Fruit fly (Drosophila melanogaster) whole organism, wandering third instar larva: ENCODE results near the gene ec.

Source experiments
- Abd-B ChIP-seq: fragments of >200 bp; optimal IDR thresholded peaks from 2 replicates; lab custom pipeline; 2017; ENCODE audit warnings: missing biosample characterization, missing genetic modification characterization
- CG32264 ChIP-seq: fragments of 200-800 bp; sonication (Bioruptor generic); optimal IDR thresholded peaks from 2 replicates; lab custom pipeline; 2016; ENCODE audit warnings: missing biosample characterization, missing genetic modification characterization
- CG9705 ChIP-seq: fragments of 200-800 bp; sonication (Bioruptor generic); optimal IDR thresholded peaks from 2 replicates; lab custom pipeline; 2018; ENCODE audit warnings: missing biosample characterization, mild to moderate bottlenecking, missing genetic modification characterization
- CrebA ChIP-seq: fragments of 200-800 bp; sonication (Bioruptor generic); optimal IDR thresholded peaks from 2 replicates; lab custom pipeline; 2016; ENCODE audit warnings: missing biosample characterization, mild to moderate bottlenecking, missing genetic modification characterization, borderline replicate concordance
- Dfd ChIP-seq: fragments of >200 bp; optimal IDR thresholded peaks from 2 replicates; lab custom pipeline; 2017; ENCODE audit warnings: missing biosample characterization, missing genetic modification characterization
- Dif ChIP-seq: fragments of 200-275, 200-300 bp; sonication (Bioruptor generic); optimal IDR thresholded peaks from 2 replicates; lab custom pipeline; 2018; ENCODE audit warnings: missing biosample characterization, missing genetic modification characterization; ENCODE audit not compliant: partially characterized antibody
- GATAd ChIP-seq: sonication (Bioruptor generic); optimal IDR thresholded peaks from 2 replicates; lab custom pipeline; 2016; ENCODE audit warnings: missing biosample characterization, missing genetic modification characterization
- HLH106 ChIP-seq: fragments of 200-800 bp; optimal IDR thresholded peaks from 3 replicates; lab custom pipeline; 2019; ENCODE audit warnings: missing biosample characterization, mild to moderate bottlenecking, missing genetic modification characterization, moderate library complexity
- Hnf4 ChIP-seq: fragments of 200-800 bp; sonication (Bioruptor generic); optimal IDR thresholded peaks from 2 replicates; lab custom pipeline; 2016; ENCODE audit warnings: missing biosample characterization, mild to moderate bottlenecking, missing genetic modification characterization
- Hr78 ChIP-seq: fragments of >200 bp; optimal IDR thresholded peaks from 2 replicates; lab custom pipeline; 2017; ENCODE audit warnings: missing biosample characterization, missing genetic modification characterization
- Hr83 ChIP-seq: fragments of 200-300 bp; sonication (Bioruptor generic); optimal IDR thresholded peaks from 2 replicates; lab custom pipeline; 2016; ENCODE audit warnings: missing biosample characterization, mild to moderate bottlenecking, missing genetic modification characterization, moderate library complexity; ENCODE audit not compliant: poor library complexity, severe bottlenecking
- Jra ChIP-seq: sonication (Bioruptor generic); optimal IDR thresholded peaks from 2 replicates; lab custom pipeline; 2016; ENCODE audit warnings: missing biosample characterization, missing genetic modification characterization
- Mio ChIP-seq: sonication (Bioruptor generic); optimal IDR thresholded peaks from 2 replicates; lab custom pipeline; 2016; ENCODE audit warnings: missing biosample characterization, missing genetic modification characterization
- Myc ChIP-seq: fragments of >200 bp; optimal IDR thresholded peaks from 2 replicates; lab custom pipeline; 2017
- N ChIP-seq: fragments of >200 bp; optimal IDR thresholded peaks from 2 replicates; lab custom pipeline; 2018; ENCODE audit warnings: missing biosample characterization, missing external identifiers, missing genetic modification characterization
- OdsH ChIP-seq: fragments of 200-800 bp; sonication (Bioruptor generic); optimal IDR thresholded peaks from 2 replicates; lab custom pipeline; 2016; ENCODE audit warnings: missing biosample characterization, mild to moderate bottlenecking, missing genetic modification characterization
- Rel ChIP-seq, 2 experiments: fragments of 200-800 bp; sonication (Bioruptor generic) in 1 of 2; optimal IDR thresholded peaks; 2 replicates in 1 of 2; 3 replicates in 1 of 2; lab custom pipeline; 2016 to 2019; ENCODE audit warnings: mild to moderate bottlenecking in 2 of 2, missing biosample characterization in 2 of 2, missing genetic modification characterization in 2 of 2, moderate library complexity in 1 of 2
- Sp1 ChIP-seq: fragments of 200-800 bp; sonication (Bioruptor generic); optimal IDR thresholded peaks from 3 replicates; lab custom pipeline; 2019; ENCODE audit warnings: missing biosample characterization, mild to moderate bottlenecking, missing genetic modification characterization, moderate library complexity
- Vsx2 ChIP-seq: fragments of 200-300, 225-300 bp; sonication (Bioruptor generic); optimal IDR thresholded peaks from 2 replicates; lab custom pipeline; 2018; ENCODE audit warnings: missing biosample characterization, missing genetic modification characterization; ENCODE audit not compliant: partially characterized antibody
- br ChIP-seq: fragments of 200-800 bp; sonication (Bioruptor generic); optimal IDR thresholded peaks from 2 replicates; lab custom pipeline; 2016; ENCODE audit warnings: missing biosample characterization, missing genetic modification characterization
- brk ChIP-seq: fragments of 200-800 bp; sonication (Bioruptor generic); optimal IDR thresholded peaks from 2 replicates; lab custom pipeline; 2016; ENCODE audit warnings: missing biosample characterization, mild to moderate bottlenecking, missing genetic modification characterization
- dl ChIP-seq, 2 experiments: fragments of 175-275, 200-275 bp in 1 of 2; fragments of 200-275 bp in 1 of 2; sonication (Bioruptor generic); optimal IDR thresholded peaks; lab custom pipeline; 2018; ENCODE audit warnings: mild to moderate bottlenecking in 2 of 2, missing biosample characterization in 2 of 2, missing genetic modification characterization in 2 of 2, moderate library complexity in 2 of 2; ENCODE audit not compliant: partially characterized antibody in 2 of 2, insufficient read depth in 1 of 2
- dmrt93B ChIP-seq: fragments of 200-800 bp; sonication (Bioruptor generic); optimal IDR thresholded peaks from 2 replicates; lab custom pipeline; 2018; ENCODE audit warnings: missing biosample characterization, mild to moderate bottlenecking, missing genetic modification characterization
- dsf ChIP-seq: sonication (Bioruptor generic); optimal IDR thresholded peaks from 2 replicates; lab custom pipeline; 2016; ENCODE audit warnings: missing biosample characterization, missing genetic modification characterization, borderline replicate concordance
- ey ChIP-seq: fragments of 200-800 bp; sonication (Bioruptor generic); optimal IDR thresholded peaks from 2 replicates; lab custom pipeline; 2016; ENCODE audit warnings: missing biosample characterization, missing genetic modification characterization
- foxo ChIP-seq, 2 experiments: fragments of 200-800 bp; sonication (Bioruptor generic); optimal IDR thresholded peaks; 2 replicates in 1 of 2; 3 replicates in 1 of 2; lab custom pipeline; 2016 to 2017; ENCODE audit warnings: missing biosample characterization in 2 of 2, missing genetic modification characterization in 2 of 2
- fru ChIP-seq: fragments of 200-800 bp; sonication (Bioruptor generic); optimal IDR thresholded peaks from 3 replicates; lab custom pipeline; 2016; ENCODE audit warnings: missing biosample characterization, mild to moderate bottlenecking, missing genetic modification characterization
- h ChIP-seq: fragments of 200-800 bp; sonication (Bioruptor generic); optimal IDR thresholded peaks from 3 replicates; lab custom pipeline; 2016; ENCODE audit warnings: missing biosample characterization, mild to moderate bottlenecking, missing genetic modification characterization
- jim ChIP-seq: fragments of 175-275, 200-325 bp; sonication (Bioruptor generic); optimal IDR thresholded peaks from 2 replicates; lab custom pipeline; 2016; ENCODE audit warnings: missing biosample characterization, mild to moderate bottlenecking, missing genetic modification characterization
- lola ChIP-seq: fragments of >200 bp; optimal IDR thresholded peaks from 2 replicates; lab custom pipeline; 2017; ENCODE audit warnings: missing biosample characterization, missing genetic modification characterization
- pan ChIP-seq: fragments of >200 bp; optimal IDR thresholded peaks from 2 replicates; lab custom pipeline; 2017
- psq ChIP-seq: fragments of 200-800 bp; sonication (Bioruptor generic); optimal IDR thresholded peaks from 3 replicates; lab custom pipeline; 2017; ENCODE audit warnings: missing biosample characterization, mild to moderate bottlenecking, missing genetic modification characterization, moderate library complexity
- rgr ChIP-seq: fragments of 200-800 bp; sonication (Bioruptor generic); optimal IDR thresholded peaks from 3 replicates; lab custom pipeline; 2016; ENCODE audit warnings: missing biosample characterization, mild to moderate bottlenecking, missing genetic modification characterization
- sage ChIP-seq: fragments of 200-800 bp; sonication (Bioruptor generic); optimal IDR thresholded peaks from 2 replicates; lab custom pipeline; 2016; ENCODE audit warnings: missing biosample characterization, mild to moderate bottlenecking, missing genetic modification characterization
- sv ChIP-seq: fragments of 200-800 bp; sonication (Bioruptor generic); optimal IDR thresholded peaks from 3 replicates; lab custom pipeline; 2016; ENCODE audit warnings: missing biosample characterization, missing genetic modification characterization
- tai ChIP-seq: sonication (Bioruptor generic); optimal IDR thresholded peaks from 2 replicates; lab custom pipeline; 2016; ENCODE audit warnings: missing biosample characterization, missing genetic modification characterization
- usp ChIP-seq: fragments of >200 bp; optimal IDR thresholded peaks from 2 replicates; lab custom pipeline; 2017; ENCODE audit warnings: missing biosample characterization, missing genetic modification characterization
- woc ChIP-seq: sonication (Bioruptor generic); optimal IDR thresholded peaks from 2 replicates; lab custom pipeline; 2016; ENCODE audit warnings: missing biosample characterization, mild to moderate bottlenecking, missing genetic modification characterization

ec gene

DNA sequence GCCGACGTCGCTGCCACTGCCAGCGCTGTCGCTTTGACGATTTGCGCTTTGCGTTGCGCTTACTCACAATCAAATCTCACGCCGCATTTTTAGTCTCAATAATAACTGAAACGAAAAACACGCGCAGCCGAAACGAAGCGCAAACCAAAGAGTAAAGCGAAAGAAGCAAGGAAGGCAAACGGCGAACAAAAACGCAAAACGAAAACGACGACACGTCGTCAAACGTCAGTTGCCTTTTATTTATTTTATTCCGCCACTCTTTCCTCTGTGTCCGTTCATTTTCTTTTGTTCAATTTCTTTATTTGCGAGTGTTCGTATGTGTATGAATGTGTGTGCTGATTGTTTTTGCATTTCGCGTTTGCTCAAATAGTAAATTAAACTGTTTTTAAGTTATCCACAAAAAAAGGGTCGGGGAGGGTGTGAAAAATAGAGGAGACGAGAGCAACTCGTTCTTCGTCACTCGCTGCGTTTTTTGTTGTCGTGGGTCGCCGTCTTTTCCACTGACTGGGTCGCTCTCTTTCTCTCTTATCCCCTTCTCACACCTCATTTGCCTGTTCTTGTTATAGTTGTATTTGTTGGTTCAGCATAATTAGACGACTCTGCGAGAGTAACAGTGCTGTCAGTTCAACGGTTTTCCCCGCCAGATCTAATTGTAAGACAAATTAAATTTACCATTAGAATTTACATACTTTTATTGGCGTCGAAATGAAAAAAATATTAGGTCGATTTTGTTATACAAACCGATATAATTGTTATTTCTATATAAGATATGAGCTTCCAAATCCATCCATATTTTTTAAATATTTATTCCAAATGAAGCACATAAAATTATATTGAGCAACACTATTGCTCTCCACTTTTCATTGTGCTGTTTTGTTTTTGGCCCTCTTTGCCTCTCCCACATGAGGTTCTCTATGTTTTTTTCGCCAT lies 38.4 kb upstream of the ec start:
- no peak for TF ChIP-seq woc (GFP tag; lab: Kevin White, UChicago)
- peak; percentile 48 for TF ChIP-seq HLH106 (tag; lab: Kevin White, UChicago)
- peak; percentile 37 for TF ChIP-seq rgr (GFP tag; lab: Kevin White, UChicago)
- peak; percentile 22 for TF ChIP-seq fru (GFP tag; lab: Kevin White, UChicago)
- TF ChIP-seq Rel (GFP tag; optimal IDR thresholded peaks at IDR 0.05; lab: Kevin White, UChicago) = peak; percentile 45
- TF ChIP-seq Rel (tag; optimal IDR thresholded peaks at IDR 0.05; lab: Kevin White, UChicago) = peak; percentile 15
- TF ChIP-seq sv (GFP tag; lab: Kevin White, UChicago) = peak; percentile 51
- TF ChIP-seq Abd-B = no peak
- peak in 1 of 2 experiments; percentile 63 for TF ChIP-seq foxo (GFP tag; optimal IDR thresholded peaks at IDR 0.05; lab: Kevin White, UChicago)
- TF ChIP-seq ey (GFP tag; lab: Kevin White, UChicago) = peak; percentile 49
- TF ChIP-seq psq = peak; percentile 97
- TF ChIP-seq CrebA = peak; percentile 86
- TF ChIP-seq tai = no peak
- TF ChIP-seq usp (GFP tag; lab: Kevin White, UChicago) = no peak
- peak; percentile 19 for TF ChIP-seq Myc (lab: Kevin White, UChicago)
- no peak for TF ChIP-seq N
- TF ChIP-seq lola (GFP tag; lab: Kevin White, UChicago) = no peak
- peak; percentile 29 for TF ChIP-seq Sp1 (GFP tag; lab: Kevin White, UChicago)
- TF ChIP-seq dl (GFP tag; optimal IDR thresholded peaks at IDR 0.05; lab: Kevin White, UChicago; ENCODE audit: insufficient read depth in 1 of 2, partially characterized antibody in 2 of 2) = peak in 1 of 2 experiments; percentile 22
- TF ChIP-seq Dif (GFP tag; lab: Kevin White, UChicago) = no peak
- no peak for TF ChIP-seq Jra (GFP tag; lab: Kevin White, UChicago)
- peak; percentile 54 for TF ChIP-seq h
- TF ChIP-seq OdsH = peak; percentile 57

DNA sequence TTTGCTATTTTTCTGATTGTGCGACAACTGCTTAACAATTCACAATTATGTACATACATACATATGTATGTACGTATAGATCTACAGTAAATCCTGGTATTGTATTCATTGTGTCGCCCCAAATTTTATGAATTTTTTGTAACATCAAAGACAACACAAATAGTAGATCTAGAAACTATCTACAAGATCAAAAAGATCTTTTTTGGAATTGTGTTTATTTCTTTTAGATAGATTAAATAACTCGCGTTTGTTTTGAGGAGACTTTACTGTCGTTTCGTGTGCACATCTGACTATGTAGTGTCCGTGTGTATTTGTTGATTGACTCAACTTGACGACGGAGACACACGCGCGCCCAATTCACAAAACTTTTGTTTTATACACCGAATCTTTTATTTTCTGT lies 37.2 kb upstream of the ec start:
- TF ChIP-seq Myc (lab: Kevin White, UChicago) = no peak
- no peak for TF ChIP-seq Vsx2
- TF ChIP-seq CG32264 (GFP tag; lab: Kevin White, UChicago) = peak; percentile 50
- no peak for TF ChIP-seq N
- TF ChIP-seq fru (GFP tag; lab: Kevin White, UChicago) = peak; percentile 90
- peak; percentile 92 for TF ChIP-seq OdsH
- peak; percentile 90 for TF ChIP-seq HLH106 (tag; lab: Kevin White, UChicago)
- peak; percentile 74 for TF ChIP-seq tai
- peak; percentile 83 for TF ChIP-seq sv (GFP tag; lab: Kevin White, UChicago)
- peak; percentile 21 for TF ChIP-seq Mio (GFP tag; lab: Kevin White, UChicago)
- peak; percentile 66 for TF ChIP-seq dmrt93B
- TF ChIP-seq brk (GFP tag; lab: Kevin White, UChicago) = peak; percentile 69
- TF ChIP-seq foxo (GFP tag; optimal IDR thresholded peaks at IDR 0.05; lab: Kevin White, UChicago) = peak in 1 of 2 experiments; percentile 93
- TF ChIP-seq Abd-B = no peak
- no peak for TF ChIP-seq Dif (GFP tag; lab: Kevin White, UChicago)
- TF ChIP-seq woc (GFP tag; lab: Kevin White, UChicago) = peak; percentile 53
- peak; percentile 55 for TF ChIP-seq CG9705 (GFP tag; lab: Kevin White, UChicago)
- no peak for TF ChIP-seq usp (GFP tag; lab: Kevin White, UChicago)
- TF ChIP-seq Sp1 (GFP tag; lab: Kevin White, UChicago) = peak; percentile 82
- TF ChIP-seq rgr (GFP tag; lab: Kevin White, UChicago) = peak; percentile 94
- TF ChIP-seq CrebA = peak; percentile 3
- TF ChIP-seq Hr78 = no peak
- peak; percentile 94 for TF ChIP-seq h
- TF ChIP-seq ey (GFP tag; lab: Kevin White, UChicago) = peak; percentile 93
- TF ChIP-seq Hr83 (GFP tag; lab: Kevin White, UChicago) = no peak
- no peak for TF ChIP-seq lola (GFP tag; lab: Kevin White, UChicago)
- TF ChIP-seq Dfd (GFP tag; lab: Kevin White, UChicago) = no peak
- no peak for TF ChIP-seq dl (GFP tag; optimal IDR thresholded peaks at IDR 0.05; lab: Kevin White, UChicago; ENCODE audit: insufficient read depth in 1 of 2, partially characterized antibody in 2 of 2)
- TF ChIP-seq dsf (GFP tag; lab: Kevin White, UChicago) = no peak
- TF ChIP-seq jim (GFP tag; lab: Kevin White, UChicago) = no peak
- peak; percentile 81 for TF ChIP-seq psq
- TF ChIP-seq pan (lab: Kevin White, UChicago) = no peak
- peak; percentile 49 for TF ChIP-seq Jra (GFP tag; lab: Kevin White, UChicago)
- peak; percentile 88 for TF ChIP-seq br (GFP tag; lab: Kevin White, UChicago)
- TF ChIP-seq Rel (GFP tag; optimal IDR thresholded peaks at IDR 0.05; lab: Kevin White, UChicago) = no peak
- peak; percentile 67 for TF ChIP-seq Rel (tag; optimal IDR thresholded peaks at IDR 0.05; lab: Kevin White, UChicago)
- TF ChIP-seq sage (GFP tag; lab: Kevin White, UChicago) = peak; percentile 38
- peak; percentile 88 for TF ChIP-seq Hnf4
- TF ChIP-seq GATAd (GFP tag; lab: Kevin White, UChicago) = peak; percentile 53
- TF ChIP-seq, all 38 proteins: peak for 24
